Worm (Caenorhabditis elegans) whole organism, L3 larva: ENCODE data around the gene swsn-4.

Experiments
- R02D3.7 ChIP-seq: fragments of 150-350 bp; optimal IDR thresholded peaks from 2 replicates; lab custom pipeline; 2014; ENCODE audit warnings: missing biosample characterization, missing genetic modification characterization
- ZK546.5 ChIP-seq: sonication (generic microtip); optimal IDR thresholded peaks from 2 replicates; lab custom pipeline; 2017; ENCODE audit warnings: missing biosample characterization, missing genetic modification characterization
- ceh-16 ChIP-seq: sonication (generic microtip); optimal IDR thresholded peaks from 2 replicates; lab custom pipeline; 2017; ENCODE audit warnings: missing biosample characterization, missing genetic modification characterization
- ceh-28 ChIP-seq: fragments of 150-350 bp; optimal IDR thresholded peaks from 2 replicates; lab custom pipeline; 2014; ENCODE audit warnings: missing biosample characterization, missing genetic modification reagents, missing genetic modification characterization
- ceh-82 ChIP-seq: fragments of 150-350 bp; optimal IDR thresholded peaks from 2 replicates; lab custom pipeline; 2014; ENCODE audit warnings: missing biosample characterization, missing genetic modification characterization
- daf-12 ChIP-seq: fragments of 150-350 bp; optimal IDR thresholded peaks from 2 replicates; lab custom pipeline; 2014; ENCODE audit warnings: missing biosample characterization, missing genetic modification reagents, missing genetic modification characterization
- egl-27 ChIP-seq: sonication (generic microtip); optimal IDR thresholded peaks from 4 replicates; lab custom pipeline; 2017; ENCODE audit warnings: missing biosample characterization, missing genetic modification reagents, missing genetic modification characterization
- egl-5 ChIP-seq: fragments of 150-350 bp; optimal IDR thresholded peaks from 2 replicates; lab custom pipeline; 2017; ENCODE audit warnings: missing biosample characterization, missing genetic modification reagents, missing genetic modification characterization, inconsistent platforms
- elt-1 ChIP-seq: fragments of 150-350 bp; optimal IDR thresholded peaks from 2 replicates; lab custom pipeline; 2014; ENCODE audit warnings: missing biosample characterization, missing genetic modification characterization
- elt-3 ChIP-seq, 3 experiments: fragments of 150-350 bp in 1 of 3; sonication (generic microtip) in 2 of 3; optimal IDR thresholded peaks; 2 replicates in 2 of 3; 4 replicates in 1 of 3; lab custom pipeline; 2014 to 2017; ENCODE audit warnings: missing biosample characterization in 3 of 3, missing genetic modification characterization in 3 of 3
- eor-1 ChIP-seq, 2 experiments: fragments of 150-350 bp; optimal IDR thresholded peaks; 2 replicates each; lab custom pipeline; 2014 to 2018; ENCODE audit warnings: missing biosample characterization in 2 of 2, missing genetic modification characterization in 2 of 2
- fkh-10 ChIP-seq: sonication (generic microtip); optimal IDR thresholded peaks from 2 replicates; lab custom pipeline; 2017; ENCODE audit warnings: missing biosample characterization, missing genetic modification reagents, missing genetic modification characterization
- fos-1 ChIP-seq: fragments of 150-350 bp; optimal IDR thresholded peaks from 2 replicates; lab custom pipeline; 2014; ENCODE audit warnings: missing biosample characterization, missing genetic modification characterization
- hmg-11 ChIP-seq: sonication (generic microtip); optimal IDR thresholded peaks from 2 replicates; lab custom pipeline; 2016; ENCODE audit warnings: missing genetic modification characterization, missing compliant biosample characterization
- jun-1 ChIP-seq: fragments of 150-350 bp; optimal IDR thresholded peaks from 2 replicates; lab custom pipeline; 2014; ENCODE audit warnings: missing biosample characterization, missing genetic modification reagents, missing genetic modification characterization
- lin-15B ChIP-seq: fragments of 150-350 bp; optimal IDR thresholded peaks from 2 replicates; lab custom pipeline; 2014; ENCODE audit warnings: missing biosample characterization, missing genetic modification characterization
- mml-1 ChIP-seq: fragments of 150-350 bp; sonication (generic microtip); optimal IDR thresholded peaks from 3 replicates; lab custom pipeline; 2014; ENCODE audit warnings: missing biosample characterization, missing genetic modification characterization
- nfya-1 ChIP-seq: sonication (generic microtip); optimal IDR thresholded peaks from 2 replicates; lab custom pipeline; 2017; ENCODE audit warnings: missing genetic modification characterization, mild to moderate bottlenecking, missing compliant biosample characterization, antibody characterized with exemption, moderate library complexity; ENCODE audit not compliant: insufficient read depth
- nhr-11 ChIP-seq: fragments of 150-350 bp; optimal IDR thresholded peaks from 2 replicates; lab custom pipeline; 2014; ENCODE audit warnings: missing biosample characterization, missing genetic modification characterization
- nhr-12 ChIP-seq: fragments of 150-350 bp; optimal IDR thresholded peaks from 2 replicates; lab custom pipeline; 2014; ENCODE audit warnings: missing biosample characterization, missing genetic modification characterization
- nhr-23 ChIP-seq: fragments of 150-350 bp; optimal IDR thresholded peaks from 2 replicates; lab custom pipeline; 2014; ENCODE audit warnings: missing biosample characterization, missing genetic modification reagents, missing genetic modification characterization
- nhr-237 ChIP-seq: fragments of 150-350 bp; optimal IDR thresholded peaks from 2 replicates; lab custom pipeline; 2014; ENCODE audit warnings: missing biosample characterization, missing genetic modification characterization
- nhr-25 ChIP-seq: sonication (generic microtip); optimal IDR thresholded peaks from 2 replicates; lab custom pipeline; 2017; ENCODE audit warnings: missing biosample characterization, missing genetic modification characterization
- nhr-28 ChIP-seq: fragments of 150-350 bp; optimal IDR thresholded peaks from 2 replicates; lab custom pipeline; 2014; ENCODE audit warnings: missing biosample characterization, missing genetic modification characterization
- nhr-43 ChIP-seq: sonication (generic microtip); optimal IDR thresholded peaks from 2 replicates; lab custom pipeline; 2016; ENCODE audit warnings: mild to moderate bottlenecking, missing genetic modification characterization, missing compliant biosample characterization; ENCODE audit not compliant: poor library complexity, severe bottlenecking
- nhr-76 ChIP-seq: fragments of 150-350 bp; sonication (generic microtip); optimal IDR thresholded peaks from 5 replicates; lab custom pipeline; 2014; ENCODE audit warnings: missing biosample characterization, missing genetic modification characterization
- nhr-77 ChIP-seq: fragments of 150-350 bp; optimal IDR thresholded peaks from 2 replicates; lab custom pipeline; 2014; ENCODE audit warnings: missing biosample characterization, missing genetic modification characterization
- pha-4 ChIP-seq: fragments of 150-350 bp; optimal IDR thresholded peaks from 2 replicates; lab custom pipeline; 2014; ENCODE audit warnings: missing biosample characterization, missing genetic modification reagents, missing genetic modification characterization
- pqm-1 ChIP-seq: fragments of 150-350 bp; optimal IDR thresholded peaks from 2 replicates; lab custom pipeline; 2017; ENCODE audit warnings: missing biosample characterization, missing genetic modification characterization, inconsistent platforms
- sea-2 ChIP-seq: fragments of 150-350 bp; sonication (generic microtip); optimal IDR thresholded peaks from 4 replicates; lab custom pipeline; 2014; ENCODE audit warnings: missing biosample characterization, missing genetic modification reagents, missing genetic modification characterization
- skn-1 ChIP-seq: fragments of 150-350 bp; optimal IDR thresholded peaks from 2 replicates; lab custom pipeline; 2014; ENCODE audit warnings: missing biosample characterization, missing genetic modification characterization
- unc-39 ChIP-seq: sonication (generic microtip); optimal IDR thresholded peaks from 4 replicates; lab custom pipeline; 2017; ENCODE audit warnings: missing biosample characterization, missing genetic modification characterization
- unc-62 ChIP-seq: fragments of 150-350 bp; sonication (generic microtip); optimal IDR thresholded peaks from 4 replicates; lab custom pipeline; 2014; ENCODE audit warnings: missing biosample characterization, missing genetic modification reagents, missing genetic modification characterization
- zag-1 ChIP-seq: fragments of 150-350 bp; optimal IDR thresholded peaks from 2 replicates; lab custom pipeline; 2014; ENCODE audit warnings: missing biosample characterization, missing genetic modification characterization
- ztf-11 ChIP-seq: fragments of 150-350 bp; optimal IDR thresholded peaks from 2 replicates; lab custom pipeline; 2014; ENCODE audit warnings: missing biosample characterization, missing genetic modification characterization

Gene swsn-4

ce11 chrIV:11089527-11089926 lies 36.3 kb upstream of the swsn-4 start, which contains the start of gene M7.7:
Gene M7.7 (plus strand): TSS chrIV:11089827.
- TF ChIP-seq daf-12 (tag; lab: Kevin White, UChicago) (no peak), R02D3.7 (tag; lab: Kevin White, UChicago) (no peak), mml-1 (tag; lab: Kevin White, UChicago) (no peak)
- TF ChIP-seq, all 47 proteins: peak for 0

- TF ChIP-seq nfya-1 (tag; lab: Kevin White, UChicago) (no peak), ceh-28 (tag; lab: Kevin White, UChicago) (peak; percentile 19), nhr-43 (tag; lab: Kevin White, UChicago) (peak; percentile 0), ceh-82 (tag; lab: Kevin White, UChicago) (no peak), egl-5 (tag; lab: Kevin White, UChicago) (no peak), ztf-11 (tag; lab: Kevin White, UChicago) (no peak), fkh-10 (GFP tag; lab: Kevin White, UChicago) (no peak), sea-2 (no peak), hmg-11 (tag; lab: Kevin White, UChicago) (no peak), nhr-77 (no peak), nhr-23 (peak; percentile 88), egl-27 (tag; lab: Kevin White, UChicago) (peak; percentile 1), elt-1 (tag; lab: Kevin White, UChicago) (no peak), ceh-16 (tag; lab: Kevin White, UChicago) (no peak), elt-3 (tag; optimal IDR thresholded peaks at IDR 0.05; lab: Kevin White, UChicago) (peak in 1 of 3 experiments; percentile 57), unc-62 (GFP tag; lab: Kevin White, UChicago) (peak; percentile 69)
These were observed 33.2 kb upstream of the swsn-4 start, which contains the start of gene bcc-1 for ce11 chrIV:11092502-11093080. Gene bcc-1 (minus strand): TSS chrIV:11092552.

ce11 chrIV:11094052-11094451 lies 31.8 kb upstream of the swsn-4 start:
- no peak for TF ChIP-seq nhr-12 (tag; lab: Kevin White, UChicago)

ce11 chrIV:11094974-11095373 lies 30.9 kb upstream of the swsn-4 start, which contains the start of gene M7.8:
Gene M7.8 (minus strand): TSS chrIV:11095085.
- TF ChIP-seq zag-1 (tag; lab: Kevin White, UChicago) = no peak
- no peak for TF ChIP-seq pqm-1 (tag; lab: Kevin White, UChicago)
- TF ChIP-seq lin-15B (tag; lab: Kevin White, UChicago) = no peak
- no peak for TF ChIP-seq nhr-77
- TF ChIP-seq fkh-10 (GFP tag; lab: Kevin White, UChicago) = peak; percentile 76
- no peak for TF ChIP-seq nhr-12 (tag; lab: Kevin White, UChicago)
- TF ChIP-seq elt-3 (tag; optimal IDR thresholded peaks at IDR 0.05; lab: Kevin White, UChicago) = no peak

- TF ChIP-seq nhr-12 (tag; lab: Kevin White, UChicago) (no peak), pqm-1 (tag; lab: Kevin White, UChicago) (peak; percentile 37), lin-15B (tag; lab: Kevin White, UChicago) (no peak), nhr-11 (tag; lab: Kevin White, UChicago) (no peak), egl-5 (tag; lab: Kevin White, UChicago) (no peak), nfya-1 (tag; lab: Kevin White, UChicago) (peak; percentile 7), nhr-28 (tag; lab: Kevin White, UChicago) (no peak), zag-1 (tag; lab: Kevin White, UChicago) (no peak), nhr-76 (tag; lab: Kevin White, UChicago) (peak; percentile 76)
- TF ChIP-seq, all 47 proteins: peak for 3
These were observed 28.0 kb upstream of the swsn-4 start, which contains the start of gene M7.12 for ce11 chrIV:11097795-11098194. Gene M7.12 (minus strand): TSS chrIV:11097982.

ce11 chrIV:11100271-11100670 lies 25.6 kb upstream of the swsn-4 start, which contains the start of gene str-3:
Gene str-3 (minus strand): TSS chrIV:11100371.
- TF ChIP-seq nhr-237 (tag; lab: Kevin White, UChicago) (no peak), egl-27 (tag; lab: Kevin White, UChicago) (no peak), unc-62 (GFP tag; lab: Kevin White, UChicago) (no peak), skn-1 (tag; lab: Kevin White, UChicago) (no peak), fos-1 (tag; lab: Kevin White, UChicago) (no peak), jun-1 (tag; lab: Kevin White, UChicago) (no peak), pha-4 (tag; lab: Kevin White, UChicago) (no peak), elt-3 (tag; optimal IDR thresholded peaks at IDR 0.05; lab: Kevin White, UChicago) (no peak), ZK546.5 (tag; lab: Kevin White, UChicago) (no peak), unc-39 (no peak), daf-12 (tag; lab: Kevin White, UChicago) (no peak), ceh-82 (tag; lab: Kevin White, UChicago) (no peak), nhr-43 (tag; lab: Kevin White, UChicago) (no peak), hmg-11 (tag; lab: Kevin White, UChicago) (no peak), egl-5 (tag; lab: Kevin White, UChicago) (no peak), eor-1 (tag; optimal IDR thresholded peaks at IDR 0.05; lab: Kevin White, UChicago) (no peak), nhr-25 (tag; lab: Kevin White, UChicago) (no peak), nhr-28 (tag; lab: Kevin White, UChicago) (no peak)
